Fruit fly (Drosophila melanogaster) whole organism, embryonic: Measurements from ENCODE around the gene CheB98a.
A peak's percentile ranks its signal among the peaks of the same experiment; 100 is the strongest.

ENCODE experiments used
- Atf6 ChIP-seq: fragments of 200-800 bp; sonication (Bioruptor generic); IDR thresholded peaks from 2 replicates; pipeline ENCODE4 v1.3.6; 2022; ENCODE audit warnings: missing biosample characterization, missing genetic modification characterization
- Bdp1 ChIP-seq: fragments of 200-800 bp; sonication (Bioruptor generic); optimal IDR thresholded peaks from 3 replicates; lab custom pipeline; 2016; ENCODE audit warnings: missing biosample characterization, missing genetic modification characterization
- CG10267 ChIP-seq: fragments of 200-800 bp; sonication (Bioruptor generic); optimal IDR thresholded peaks from 2 replicates; lab custom pipeline; 2018; ENCODE audit warnings: missing biosample characterization, mild to moderate bottlenecking, missing genetic modification characterization, moderate library complexity
- CG10565 ChIP-seq: fragments of 200-800 bp; sonication (Bioruptor generic); optimal IDR thresholded peaks from 3 replicates; lab custom pipeline; 2016; ENCODE audit warnings: missing biosample characterization, mild to moderate bottlenecking, missing genetic modification characterization
- CG11695 ChIP-seq: fragments of 200-800 bp; sonication (Bioruptor generic); IDR thresholded peaks from 3 replicates; pipeline ENCODE4 v1.3.6; 2022; ENCODE audit warnings: missing biosample characterization, missing genetic modification characterization
- CG13287 ChIP-seq: fragments of 200-800 bp; sonication (Bioruptor generic); IDR thresholded peaks from 2 replicates; pipeline ENCODE4 v1.3.6; 2022; ENCODE audit warnings: missing biosample characterization, missing genetic modification characterization; ENCODE audit not compliant: partially characterized antibody
- CG14667 ChIP-seq: fragments of 200-800 bp; sonication (Bioruptor generic); IDR thresholded peaks from 2 replicates; pipeline ENCODE4 v1.3.6; 2022; ENCODE audit warnings: missing biosample characterization, missing genetic modification characterization
- CG15696 ChIP-seq: fragments of 200-800 bp; sonication (Bioruptor generic); optimal IDR thresholded peaks from 2 replicates; lab custom pipeline; 2019; ENCODE audit warnings: missing biosample characterization, mild to moderate bottlenecking, missing genetic modification characterization, moderate library complexity
- CG18262 ChIP-seq: fragments of 200-800 bp; optimal IDR thresholded peaks from 3 replicates; lab custom pipeline; 2019; ENCODE audit warnings: missing biosample characterization, mild to moderate bottlenecking, missing genetic modification characterization, moderate library complexity
- CG18476 ChIP-seq: fragments of 200-800 bp; sonication (Bioruptor generic); optimal IDR thresholded peaks from 2 replicates; lab custom pipeline; 2016; ENCODE audit warnings: missing biosample characterization, mild to moderate bottlenecking, missing genetic modification characterization
- CG31365 ChIP-seq: fragments of 200-800 bp; sonication (Bioruptor generic); optimal IDR thresholded peaks from 2 replicates; lab custom pipeline; 2018; ENCODE audit warnings: missing biosample characterization, mild to moderate bottlenecking, missing genetic modification characterization
- CG34422 ChIP-seq: fragments of 200-800 bp; sonication (Bioruptor generic); IDR thresholded peaks from 3 replicates; pipeline ENCODE4 v1.3.6; 2022; ENCODE audit warnings: missing biosample characterization, missing genetic modification characterization
- CG3726 ChIP-seq: fragments of 200-800 bp; sonication (Bioruptor generic); IDR thresholded peaks from 3 replicates; pipeline ENCODE4, ENCODE4 v1.3.6; 2022; ENCODE audit warnings: missing biosample characterization, missing genetic modification characterization
- CG4404 ChIP-seq: fragments of 200-800 bp; sonication (Bioruptor generic); IDR thresholded peaks from 2 replicates; pipeline ENCODE4 v1.3.6; 2022; ENCODE audit warnings: missing biosample characterization, missing genetic modification characterization
- CG6791 ChIP-seq: fragments of 200-800 bp; sonication (Bioruptor generic); IDR thresholded peaks from 3 replicates; pipeline ENCODE4 v1.3.6; 2022; ENCODE audit warnings: missing biosample characterization, missing genetic modification characterization; ENCODE audit not compliant: partially characterized antibody
- CG8089 ChIP-seq: fragments of 200-800 bp; sonication (Bioruptor generic); optimal IDR thresholded peaks from 3 replicates; lab custom pipeline; 2016; ENCODE audit warnings: missing biosample characterization, missing genetic modification characterization
- CG8924 ChIP-seq: fragments of 200-800 bp; optimal IDR thresholded peaks from 3 replicates; lab custom pipeline; 2019; ENCODE audit warnings: missing biosample characterization, mild to moderate bottlenecking, missing genetic modification characterization, moderate library complexity
- CG8944 ChIP-seq: fragments of 200-800 bp; sonication (Bioruptor generic); optimal IDR thresholded peaks from 3 replicates; lab custom pipeline; 2016; ENCODE audit warnings: missing biosample characterization, missing genetic modification characterization
- CG9932 ChIP-seq: fragments of 200-800 bp; sonication (Bioruptor generic); IDR thresholded peaks from 2 replicates; pipeline ENCODE4 v1.3.6; 2022; ENCODE audit warnings: missing biosample characterization, missing genetic modification characterization
- CkIIα-i1 ChIP-seq: fragments of 200-800 bp; sonication (Bioruptor generic); IDR thresholded peaks from 2 replicates; pipeline ENCODE4 v1.3.6; 2022; ENCODE audit warnings: missing biosample characterization, missing genetic modification characterization
- Hmr ChIP-seq: fragments of 200-800 bp; sonication (Bioruptor generic); optimal IDR thresholded peaks from 3 replicates; lab custom pipeline; 2017; ENCODE audit warnings: mild to moderate bottlenecking, missing biosample characterization, missing genetic modification reagents, missing genetic modification characterization
- Med ChIP-seq: fragments of 200-800 bp; sonication (Bioruptor generic); peaks from one replicate; lab custom pipeline; 2016; ENCODE audit warnings: missing biosample characterization, missing genetic modification characterization, mild to moderate bottlenecking, inconsistent platforms, moderate library complexity
- PHDP ChIP-seq: fragments of 200-800 bp; sonication (Bioruptor generic); optimal IDR thresholded peaks from 3 replicates; lab custom pipeline; 2018; ENCODE audit warnings: missing biosample characterization, mild to moderate bottlenecking, missing genetic modification characterization, moderate library complexity
- Sin3A ChIP-seq: fragments of >200 bp; optimal IDR thresholded peaks from 2 replicates; lab custom pipeline; 2018
- Usf ChIP-seq: fragments of 200-800 bp; sonication (Bioruptor generic); optimal IDR thresholded peaks from 2 replicates; lab custom pipeline; 2017; ENCODE audit warnings: missing genotype, missing biosample characterization, missing genetic modification characterization
- Vsx1 ChIP-seq: fragments of 200-800 bp; sonication (Bioruptor generic); optimal IDR thresholded peaks from 2 replicates; lab custom pipeline; 2017; ENCODE audit warnings: missing biosample characterization, mild to moderate bottlenecking, missing genetic modification characterization, missing genetic modification reagents
- aop ChIP-seq: fragments of 200-800 bp; sonication (Bioruptor generic); IDR thresholded peaks from 2 replicates; pipeline ENCODE4 v1.3.6; 2022; ENCODE audit warnings: missing biosample characterization, missing genetic modification characterization
- ara ChIP-seq: fragments of 200-800 bp; sonication (Bioruptor generic); IDR thresholded peaks from 2 replicates; pipeline ENCODE4 v1.3.6; 2022; ENCODE audit warnings: missing biosample characterization, missing genetic modification characterization
- bcd ChIP-seq: fragments of 200-800 bp; sonication (Bioruptor generic); optimal IDR thresholded peaks from 2 replicates; lab custom pipeline; 2017; ENCODE audit warnings: missing biosample characterization, mild to moderate bottlenecking, missing genetic modification characterization
- cas ChIP-seq: fragments of 200-800 bp; sonication (Bioruptor generic); IDR thresholded peaks from 2 replicates; pipeline ENCODE4 v1.3.6; 2022; ENCODE audit warnings: missing biosample characterization, missing genetic modification characterization
- cg ChIP-seq: fragments of 200-800 bp; sonication (Bioruptor generic); optimal IDR thresholded peaks from 3 replicates; lab custom pipeline; 2019; ENCODE audit warnings: missing biosample characterization, mild to moderate bottlenecking, missing genetic modification characterization, moderate library complexity
- crc ChIP-seq: fragments of 200-800 bp; sonication (Bioruptor generic); optimal IDR thresholded peaks from 2 replicates; lab custom pipeline; 2016; ENCODE audit warnings: missing biosample characterization, missing genetic modification characterization
- disco-r ChIP-seq: fragments of 200-800 bp; sonication (Bioruptor generic); optimal IDR thresholded peaks from 2 replicates; lab custom pipeline; 2016; ENCODE audit warnings: missing biosample characterization, missing genetic modification characterization
- dmrt11E ChIP-seq: fragments of 200-800 bp; sonication (Bioruptor generic); optimal IDR thresholded peaks from 3 replicates; lab custom pipeline; 2018; ENCODE audit warnings: missing biosample characterization, mild to moderate bottlenecking, missing genetic modification characterization, moderate library complexity
- ftz-f1 ChIP-seq: fragments of 200-800 bp; sonication (Bioruptor generic); optimal IDR thresholded peaks from 2 replicates; lab custom pipeline; 2016; ENCODE audit warnings: missing biosample characterization, missing genetic modification characterization
- gsb ChIP-seq: fragments of 200-800 bp; sonication (Bioruptor generic); IDR thresholded peaks from 2 replicates; pipeline ENCODE4 v1.3.6; 2022; ENCODE audit warnings: missing biosample characterization, missing genetic modification characterization
- inv ChIP-seq: fragments of 200-800 bp; sonication (Bioruptor generic); IDR thresholded peaks from 2 replicates; pipeline ENCODE4 v1.3.6; 2022; ENCODE audit warnings: missing biosample characterization, missing genetic modification characterization; ENCODE audit not compliant: partially characterized antibody
- kay ChIP-seq: fragments of 200-800 bp; sonication (Bioruptor generic); optimal IDR thresholded peaks from 2 replicates; lab custom pipeline; 2016; ENCODE audit warnings: missing biosample characterization, missing genetic modification characterization
- knrl ChIP-seq: fragments of 200-800 bp; sonication (Bioruptor generic); IDR thresholded peaks from 3 replicates; pipeline ENCODE4 v1.3.6; 2022; ENCODE audit warnings: missing biosample characterization, missing genetic modification characterization; ENCODE audit not compliant: partially characterized antibody
- lilli ChIP-seq: fragments of 200-800 bp; sonication (Bioruptor generic); optimal IDR thresholded peaks from 3 replicates; lab custom pipeline; 2016; ENCODE audit warnings: missing biosample characterization, missing genetic modification characterization
- lola ChIP-seq, 3 experiments: fragments of >200 bp in 2 of 3; fragments of 200-800 bp in 1 of 3; sonication (Bioruptor generic) in 1 of 3; optimal IDR thresholded peaks; 2 replicates each; lab custom pipeline; 2017 to 2019; ENCODE audit warnings: missing biosample characterization in 3 of 3, missing genetic modification characterization in 3 of 3, mild to moderate bottlenecking in 1 of 3, moderate library complexity in 1 of 3
- luna ChIP-seq: fragments of 200-800 bp; sonication (Bioruptor generic); optimal IDR thresholded peaks from 2 replicates; lab custom pipeline; 2016; ENCODE audit warnings: missing biosample characterization, missing genetic modification characterization
- nerfin-1 ChIP-seq: fragments of 200-800 bp; sonication (Bioruptor generic); optimal IDR thresholded peaks from 3 replicates; lab custom pipeline; 2019; ENCODE audit warnings: missing biosample characterization, mild to moderate bottlenecking, missing genetic modification characterization, moderate library complexity
- slou ChIP-seq: fragments of 200-800 bp; sonication (Bioruptor generic); optimal IDR thresholded peaks from 3 replicates; lab custom pipeline; 2016; ENCODE audit warnings: missing biosample characterization, missing genetic modification characterization
- stwl ChIP-seq: fragments of 200-800 bp; sonication (Bioruptor generic); optimal IDR thresholded peaks from 3 replicates; lab custom pipeline; 2018; ENCODE audit warnings: missing biosample characterization, mild to moderate bottlenecking, missing genetic modification characterization, moderate library complexity
- toy ChIP-seq: fragments of 200-800 bp; sonication (Bioruptor generic); IDR thresholded peaks from 2 replicates; pipeline ENCODE4 v1.3.6; 2022; ENCODE audit warnings: missing biosample characterization, missing genetic modification characterization
- wdn ChIP-seq: fragments of 200-800 bp; sonication (Bioruptor generic); IDR thresholded peaks from 2 replicates; pipeline ENCODE4 v1.3.6; 2022; ENCODE audit warnings: missing biosample characterization, missing genetic modification characterization
- zen2 ChIP-seq: fragments of 200-800 bp; sonication (Bioruptor generic); IDR thresholded peaks from 3 replicates; pipeline ENCODE4 v1.3.6; 2022; ENCODE audit warnings: missing biosample characterization, missing genetic modification characterization; ENCODE audit not compliant: partially characterized antibody
- zfh1 ChIP-seq: fragments of 200-800 bp; sonication (Bioruptor generic); IDR thresholded peaks from 3 replicates; pipeline ENCODE4 v1.3.6; 2022; ENCODE audit warnings: missing biosample characterization, missing genetic modification characterization
- zfh2 ChIP-seq: fragments of 200-800 bp; sonication (Bioruptor generic); optimal IDR thresholded peaks from 2 replicates; lab custom pipeline; 2016; ENCODE audit warnings: missing biosample characterization, missing genetic modification characterization

The CheB98a gene

DNA sequence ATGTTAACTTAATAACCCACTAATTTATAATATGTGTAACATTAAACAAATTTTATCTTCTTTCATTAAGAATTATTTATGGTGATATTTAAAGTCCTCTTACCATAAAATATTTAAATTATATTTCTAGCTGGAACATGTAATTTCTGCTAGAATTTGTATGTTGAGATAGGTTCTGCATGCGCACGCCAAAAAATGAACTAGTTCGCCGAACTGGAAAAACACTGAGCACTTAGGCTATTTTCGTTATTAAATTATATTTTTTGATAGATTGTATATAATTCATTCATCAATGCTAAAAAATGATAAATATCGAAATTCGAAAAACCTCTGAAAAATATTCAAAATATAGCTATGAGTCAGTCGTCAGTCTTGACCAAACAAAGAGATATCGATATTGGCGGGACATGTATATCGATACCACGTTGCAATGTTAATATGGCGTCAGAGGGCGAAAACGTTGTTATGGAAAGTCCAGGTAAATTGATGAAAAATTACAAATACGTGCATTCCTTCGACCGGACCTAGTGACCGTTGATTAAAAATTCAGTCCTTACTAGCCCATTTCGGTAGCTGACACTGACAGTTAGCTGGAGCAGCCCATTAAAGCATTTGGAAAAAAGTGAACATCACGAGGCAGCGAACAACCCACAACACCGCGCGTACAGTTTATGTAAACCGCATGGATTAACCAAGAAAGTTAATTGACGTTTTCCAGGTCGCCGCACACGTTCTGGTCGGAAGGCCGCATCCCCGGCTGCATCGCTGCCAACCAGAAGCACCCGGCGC lies 5.4 kb downstream of the CheB98a start, which contains the start of gene Prp39 (continued):
- no peak for TF ChIP-seq wdn (GFP tag; lab: Robert Waterston, UW)
- TF ChIP-seq zfh1 (GFP tag; lab: Robert Waterston, UW) = 0 out of 3 replicates have a peak, but pooled peaks have one; percentile 38
- TF ChIP-seq CG8924 (tag; lab: Kevin White, UChicago) = no peak
- no peak for TF ChIP-seq CG18476 (GFP tag; lab: Kevin White, UChicago)
- peak; percentile 61 for TF ChIP-seq inv (GFP tag; lab: Robert Waterston, UW)
- no peak for TF ChIP-seq Hmr (GFP tag; lab: Kevin White, UChicago)
- no peak for TF ChIP-seq ara (GFP tag; lab: Robert Waterston, UW)
- peak; percentile 69 for TF ChIP-seq CG6791 (GFP tag; lab: Robert Waterston, UW)
- no peak for TF ChIP-seq CG10565
- TF ChIP-seq Atf6 (GFP tag; lab: Robert Waterston, UW) = peak; percentile 45; the same call in 1 of the 2 replicates
- peak; percentile 38 for TF ChIP-seq CG14667 (GFP tag; lab: Robert Waterston, UW)
- TF ChIP-seq CG11695 (GFP tag; lab: Robert Waterston, UW) = no peak
- TF ChIP-seq stwl (tag; lab: Kevin White, UChicago) = peak; percentile 27
- TF ChIP-seq knrl (GFP tag; lab: Robert Waterston, UW) = peak; percentile 78
- TF ChIP-seq CG10267 (tag; lab: Kevin White, UChicago) = peak; percentile 16
- no peak for TF ChIP-seq Sin3A (lab: Kevin White, UChicago)
- TF ChIP-seq lilli (GFP tag; lab: Kevin White, UChicago) = peak; percentile 51
- TF ChIP-seq slou (GFP tag; lab: Kevin White, UChicago) = peak; percentile 6
- no peak for TF ChIP-seq toy (GFP tag; lab: Robert Waterston, UW)
- TF ChIP-seq PHDP (tag; lab: Kevin White, UChicago) = peak; percentile 31
- TF ChIP-seq crc = no peak
- TF ChIP-seq CG3726 (GFP tag; lab: Robert Waterston, UW) = no peak
- no peak for TF ChIP-seq gsb
- no peak for TF ChIP-seq cas (GFP tag; lab: Robert Waterston, UW)
- peak; percentile 86 for TF ChIP-seq CG13287 (GFP tag; lab: Robert Waterston, UW)
- TF ChIP-seq CkIIα-i1 = no peak
- TF ChIP-seq CG9932 (GFP tag; lab: Robert Waterston, UW) = peak; percentile 64
- no peak for TF ChIP-seq CG18262 (tag; lab: Kevin White, UChicago)
- TF ChIP-seq cg (GFP tag; lab: Kevin White, UChicago) = no peak
- no peak for TF ChIP-seq CG8089
- peak; percentile 10 for TF ChIP-seq dmrt11E (tag; lab: Kevin White, UChicago)
- TF ChIP-seq kay (GFP tag; lab: Kevin White, UChicago) = peak; percentile 60
- TF ChIP-seq CG34422 = peak; percentile 60
- TF ChIP-seq luna = no peak
- TF ChIP-seq CG4404 (GFP tag; lab: Robert Waterston, UW) = no peak; the same call in 1 of the 2 replicates
- TF ChIP-seq nerfin-1 (tag; lab: Kevin White, UChicago) = no peak
- no peak for TF ChIP-seq ftz-f1
- TF ChIP-seq CG15696 (tag; lab: Kevin White, UChicago) = no peak
- TF ChIP-seq CG31365 (tag; lab: Kevin White, UChicago) = no peak
- TF ChIP-seq Bdp1 (GFP tag; lab: Kevin White, UChicago) = no peak
- TF ChIP-seq Vsx1 = no peak
- no peak for TF ChIP-seq CG8944 (GFP tag; lab: Kevin White, UChicago)
- TF ChIP-seq lola (GFP tag; optimal IDR thresholded peaks at IDR 0.05; lab: Kevin White, UChicago) = no peak
- TF ChIP-seq aop (GFP tag; lab: Robert Waterston, UW) = no peak
- no peak for TF ChIP-seq disco-r (GFP tag; lab: Kevin White, UChicago)
- no peak for TF ChIP-seq Usf (GFP tag; lab: Kevin White, UChicago)
- TF ChIP-seq bcd (GFP tag; lab: Kevin White, UChicago) = no peak
- TF ChIP-seq zen2 (GFP tag; lab: Robert Waterston, UW) = peak; percentile 73
- TF ChIP-seq Med = peak; percentile 84
- TF ChIP-seq zfh2 (GFP tag; lab: Kevin White, UChicago) = peak; percentile 1
